Worm (Caenorhabditis elegans) whole organism, L3 larva: ENCODE results near the gene C39B5.6.

Source experiments
- ZK546.5 ChIP-seq: sonication (generic microtip); optimal IDR thresholded peaks from 2 replicates; lab custom pipeline; 2017; ENCODE audit warnings: missing biosample characterization, missing genetic modification characterization
- ama-1 ChIP-seq: fragments of 150-350 bp; optimal IDR thresholded peaks from 2 replicates; lab custom pipeline; 2018
- elt-2 ChIP-seq: sonication (generic microtip); optimal IDR thresholded peaks from 2 replicates; lab custom pipeline; 2016; ENCODE audit warnings: missing genetic modification reagents, mild to moderate bottlenecking, missing genetic modification characterization, missing compliant biosample characterization
- elt-3 ChIP-seq, 3 experiments: fragments of 150-350 bp in 1 of 3; sonication (generic microtip) in 2 of 3; optimal IDR thresholded peaks; 2 replicates in 2 of 3; 4 replicates in 1 of 3; lab custom pipeline; 2014 to 2017; ENCODE audit warnings: missing biosample characterization in 3 of 3, missing genetic modification characterization in 3 of 3
- eor-1 ChIP-seq, 2 experiments: fragments of 150-350 bp; optimal IDR thresholded peaks; 2 replicates each; lab custom pipeline; 2014 to 2018; ENCODE audit warnings: missing biosample characterization in 2 of 2, missing genetic modification characterization in 2 of 2
- jun-1 ChIP-seq: fragments of 150-350 bp; optimal IDR thresholded peaks from 2 replicates; lab custom pipeline; 2014; ENCODE audit warnings: missing biosample characterization, missing genetic modification reagents, missing genetic modification characterization
- lin-15B ChIP-seq: fragments of 150-350 bp; optimal IDR thresholded peaks from 2 replicates; lab custom pipeline; 2014; ENCODE audit warnings: missing biosample characterization, missing genetic modification characterization
- mdl-1 ChIP-seq: fragments of 150-350 bp; optimal IDR thresholded peaks from 2 replicates; lab custom pipeline; 2014; ENCODE audit warnings: missing biosample characterization, missing genetic modification characterization
- nhr-237 ChIP-seq: fragments of 150-350 bp; optimal IDR thresholded peaks from 2 replicates; lab custom pipeline; 2014; ENCODE audit warnings: missing biosample characterization, missing genetic modification characterization
- nhr-25 ChIP-seq: sonication (generic microtip); optimal IDR thresholded peaks from 2 replicates; lab custom pipeline; 2017; ENCODE audit warnings: missing biosample characterization, missing genetic modification characterization
- nhr-28 ChIP-seq: fragments of 150-350 bp; optimal IDR thresholded peaks from 2 replicates; lab custom pipeline; 2014; ENCODE audit warnings: missing biosample characterization, missing genetic modification characterization
- nhr-67 ChIP-seq: fragments of 150-350 bp; optimal IDR thresholded peaks from 2 replicates; lab custom pipeline; 2014; ENCODE audit warnings: missing biosample characterization, missing genetic modification characterization
- nhr-76 ChIP-seq: fragments of 150-350 bp; sonication (generic microtip); optimal IDR thresholded peaks from 5 replicates; lab custom pipeline; 2014; ENCODE audit warnings: missing biosample characterization, missing genetic modification characterization
- nhr-77 ChIP-seq: fragments of 150-350 bp; optimal IDR thresholded peaks from 2 replicates; lab custom pipeline; 2014; ENCODE audit warnings: missing biosample characterization, missing genetic modification characterization
- pha-4 ChIP-seq: fragments of 150-350 bp; optimal IDR thresholded peaks from 2 replicates; lab custom pipeline; 2014; ENCODE audit warnings: missing biosample characterization, missing genetic modification reagents, missing genetic modification characterization
- pqm-1 ChIP-seq: fragments of 150-350 bp; optimal IDR thresholded peaks from 2 replicates; lab custom pipeline; 2017; ENCODE audit warnings: missing biosample characterization, missing genetic modification characterization, inconsistent platforms
- sea-2 ChIP-seq: fragments of 150-350 bp; sonication (generic microtip); optimal IDR thresholded peaks from 4 replicates; lab custom pipeline; 2014; ENCODE audit warnings: missing biosample characterization, missing genetic modification reagents, missing genetic modification characterization
- snpc-4 ChIP-seq: fragments of 150-350 bp; optimal IDR thresholded peaks from 2 replicates; lab custom pipeline; 2014; ENCODE audit warnings: missing biosample characterization, missing genetic modification characterization
- unc-62 ChIP-seq: fragments of 150-350 bp; sonication (generic microtip); optimal IDR thresholded peaks from 4 replicates; lab custom pipeline; 2014; ENCODE audit warnings: missing biosample characterization, missing genetic modification reagents, missing genetic modification characterization

The C39B5.6 gene

DNA sequence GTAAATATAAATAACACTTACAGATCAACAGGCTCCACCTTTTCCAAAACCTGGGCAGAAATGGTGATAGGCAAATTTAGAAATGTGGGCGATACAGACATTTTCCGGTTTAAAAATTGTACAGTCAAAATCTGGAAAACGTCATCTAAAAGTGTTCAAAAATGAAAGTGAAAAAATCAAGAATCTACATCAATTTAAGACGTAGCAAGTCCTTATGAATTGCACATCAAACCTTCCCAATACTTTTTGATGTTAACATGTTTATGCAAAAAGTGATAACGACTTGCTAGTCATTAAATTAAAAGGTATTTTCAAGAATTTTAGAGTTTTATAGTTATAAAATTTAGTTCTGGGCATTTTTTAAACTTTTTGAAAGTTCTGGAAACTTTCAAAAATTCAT is 53.5 kb downstream of the C39B5.6 start, which contains the start of gene fbxa-7:
Gene fbxa-7 (minus strand): TSS at position 101 of the 400 bp plus-strand sequence.
- TF ChIP-seq nhr-25, result no peak
- no peak for TF ChIP-seq nhr-76
- TF ChIP-seq elt-3 (tag; optimal IDR thresholded peaks at IDR 0.05; lab: Kevin White, UChicago), result no peak
- no peak for TF ChIP-seq snpc-4 (tag; lab: Kevin White, UChicago)
- no peak for TF ChIP-seq mdl-1 (tag; lab: Kevin White, UChicago)
- TF ChIP-seq nhr-67 (tag; lab: Kevin White, UChicago), result no peak
- no peak for TF ChIP-seq ZK546.5 (tag; lab: Kevin White, UChicago)
- TF ChIP-seq ama-1, result no peak
- no peak for TF ChIP-seq sea-2 (GFP tag; lab: Kevin White, UChicago)
- TF ChIP-seq pha-4, result no peak
- TF ChIP-seq jun-1 (tag; lab: Kevin White, UChicago), result no peak
- TF ChIP-seq nhr-77 (tag; lab: Kevin White, UChicago), result no peak

DNA sequence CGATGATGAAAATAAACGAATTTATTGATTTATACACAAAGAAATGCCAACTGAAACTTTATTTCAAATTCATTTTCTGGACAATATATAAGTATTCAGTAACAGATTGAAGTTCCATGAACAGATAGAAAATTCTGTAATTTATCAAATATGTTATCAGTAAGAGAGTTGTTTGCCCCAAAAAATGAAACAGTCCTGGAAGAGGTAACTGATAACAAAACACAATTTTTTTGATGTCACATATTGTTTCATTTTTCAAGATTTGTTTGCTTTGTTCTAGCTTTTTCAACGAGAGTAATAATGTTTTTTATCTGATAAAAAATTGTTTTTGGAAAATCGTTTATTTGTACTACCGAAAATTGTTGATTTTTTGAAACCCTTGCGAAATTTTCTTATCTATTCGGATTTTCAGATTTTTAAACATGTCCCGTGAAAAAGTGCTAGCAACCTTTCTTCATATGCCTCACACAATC is 55.3 kb downstream of the C39B5.6 start, which contains the start of gene fbxa-73:
Gene fbxa-73 (plus strand): TSS at position 423 of the 473 bp plus-strand sequence.
- TF ChIP-seq elt-2 (tag; lab: Kevin White, UChicago) (peak; percentile 69), pqm-1 (peak; percentile 35), lin-15B (no peak)

DNA sequence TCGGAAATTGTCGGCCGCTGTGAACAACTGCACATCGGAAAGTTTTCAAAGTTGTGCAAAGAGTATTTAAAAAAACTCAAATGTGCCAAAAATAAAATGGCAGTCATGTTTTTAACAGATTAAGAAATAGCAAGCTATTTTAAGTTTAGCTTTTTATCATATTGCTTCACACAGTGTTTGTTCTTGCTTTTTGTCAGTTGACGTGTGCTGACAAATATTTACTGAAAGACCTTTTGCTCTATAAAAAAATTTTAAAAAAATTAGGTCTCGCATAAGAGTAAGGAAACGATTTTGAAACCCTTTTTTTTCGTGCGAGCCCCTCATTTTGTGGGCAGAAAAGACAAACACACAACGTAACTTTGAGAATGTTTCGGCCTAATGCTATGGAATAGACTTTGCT is 57.7 kb downstream of the C39B5.6 start, which contains the start of gene fbxa-71:
Gene fbxa-71 (plus strand): TSS at position 301 of the 400 bp plus-strand sequence.
- TF ChIP-seq unc-62 (GFP tag; lab: Kevin White, UChicago) (no peak), eor-1 (tag; optimal IDR thresholded peaks at IDR 0.05; lab: Kevin White, UChicago) (no peak), nhr-28 (tag; lab: Kevin White, UChicago) (no peak), nhr-76 (no peak), nhr-25 (no peak), nhr-237 (tag; lab: Kevin White, UChicago) (no peak)
- TF ChIP-seq, all 47 proteins: peak for 0
